Worm (Caenorhabditis elegans) whole organism, midembryonic: ENCODE measurements around the gene ZK813.4.

Experiments used
- T22C8.4 ChIP-seq: fragments of 200-800 bp; sonication (Bioruptor generic); IDR thresholded peaks from 2 replicates; pipeline ENCODE4 v1.3.6; 2022; ENCODE audit warnings: missing genetic modification characterization, missing compliant biosample characterization
- cog-1 ChIP-seq: sonication (generic microtip); optimal IDR thresholded peaks from 2 replicates; lab custom pipeline; 2016; ENCODE audit warnings: missing genetic modification characterization, missing compliant biosample characterization
- flt-1 ChIP-seq: fragments of 200-800 bp; sonication (Bioruptor generic); IDR thresholded peaks from 2 replicates; pipeline ENCODE4 v1.3.6; 2022; ENCODE audit warnings: missing genetic modification characterization, missing compliant biosample characterization
- med-1 ChIP-seq: sonication (generic microtip); optimal IDR thresholded peaks from 2 replicates; lab custom pipeline; 2017; ENCODE audit warnings: missing genetic modification characterization, mild to moderate bottlenecking, missing compliant biosample characterization, antibody characterized with exemption, missing genetic modification reagents; ENCODE audit not compliant: insufficient read depth
- ztf-23 ChIP-seq: fragments of 200-800 bp; sonication (Bioruptor generic); IDR thresholded peaks from 2 replicates; pipeline ENCODE4 v1.3.6; 2022; ENCODE audit warnings: missing genetic modification reagents, missing genetic modification characterization, missing compliant biosample characterization
- ztf-29 ChIP-seq: fragments of 200-800 bp; sonication (Bioruptor generic); IDR thresholded peaks from 2 replicates; pipeline ENCODE4 v1.3.6; 2022; ENCODE audit warnings: missing genetic modification reagents, missing genetic modification characterization, missing compliant biosample characterization

DNA sequence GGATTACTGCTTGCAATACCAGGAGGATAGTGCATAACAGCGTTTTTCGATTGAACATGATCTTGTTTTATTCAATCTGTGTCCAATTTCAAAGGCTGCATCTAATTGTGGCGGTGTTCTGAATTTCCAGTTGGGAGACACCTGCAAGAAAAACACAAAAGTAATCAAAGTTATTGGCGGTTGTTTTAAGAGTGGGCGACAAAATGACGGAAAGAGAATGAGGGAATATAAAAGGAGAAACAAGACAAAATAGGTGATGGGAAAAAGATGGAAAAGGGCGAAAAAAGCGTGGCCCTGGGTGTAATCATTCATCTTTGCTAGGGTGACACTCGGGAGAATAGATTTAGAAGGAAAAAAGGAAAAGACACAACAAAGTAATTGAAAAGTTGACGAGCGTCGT, 35.9 kb upstream of the ZK813.4 start, which contains the start of the genes ZK377.15 and sax-3:
- TF ChIP-seq ztf-29 (no peak), cog-1 (no peak), flt-1 (GFP tag; lab: Robert Waterston, UW) (no peak), ztf-23 (GFP tag; lab: Robert Waterston, UW) (no peak), med-1 (GFP tag; lab: Kevin White, UChicago) (no peak), T22C8.4 (no peak)
